Fruit fly (Drosophila melanogaster) whole organism, embryonic: Measurements from ENCODE around the gene Reg-2.
A peak's percentile ranks its signal among the peaks of the same experiment; 100 is the strongest.

Source experiments
- ATbp ChIP-seq: fragments of 200-800 bp; sonication (Bioruptor generic); optimal IDR thresholded peaks from 2 replicates; lab custom pipeline; 2017; ENCODE audit warnings: missing biosample characterization, mild to moderate bottlenecking, missing genetic modification characterization, missing genetic modification reagents
- Abd-B ChIP-seq: fragments of 200-800 bp; sonication (Bioruptor generic); optimal IDR thresholded peaks from 2 replicates; lab custom pipeline; 2018; ENCODE audit warnings: missing biosample characterization, mild to moderate bottlenecking, missing genetic modification characterization, moderate library complexity
- Awh ChIP-seq: fragments of 200-800 bp; sonication (Bioruptor generic); IDR thresholded peaks from 2 replicates; pipeline ENCODE4, ENCODE4 v1.3.6; 2022; ENCODE audit warnings: missing biosample characterization, missing genetic modification characterization
- BtbVII ChIP-seq: fragments of 200-800 bp; sonication (Bioruptor generic); optimal IDR thresholded peaks from 3 replicates; lab custom pipeline; 2017; ENCODE audit warnings: missing biosample characterization, mild to moderate bottlenecking, missing genetic modification characterization
- CG10147 ChIP-seq: fragments of 200-800 bp; sonication (Bioruptor generic); optimal IDR thresholded peaks from 2 replicates; lab custom pipeline; 2019; ENCODE audit warnings: missing biosample characterization, mild to moderate bottlenecking, missing genetic modification characterization, moderate library complexity
- CG10959 ChIP-seq: fragments of 200-800 bp; sonication (Bioruptor generic); IDR thresholded peaks from 2 replicates; pipeline ENCODE4 v1.3.6; 2022; ENCODE audit warnings: missing biosample characterization, missing genetic modification characterization
- CG12219 ChIP-seq: fragments of 200-800 bp; sonication (Bioruptor generic); optimal IDR thresholded peaks from 3 replicates; lab custom pipeline; 2018; ENCODE audit warnings: missing biosample characterization, mild to moderate bottlenecking, missing genetic modification characterization
- CG12299 ChIP-seq: fragments of 200-800 bp; sonication (Bioruptor generic); optimal IDR thresholded peaks from 2 replicates; lab custom pipeline; 2018; ENCODE audit warnings: missing biosample characterization, mild to moderate bottlenecking, missing genetic modification characterization
- CG1233 ChIP-seq: fragments of 200-800 bp; sonication (Bioruptor generic); optimal IDR thresholded peaks from 4 replicates; lab custom pipeline; 2018; ENCODE audit warnings: missing biosample characterization, mild to moderate bottlenecking, missing genetic modification characterization
- CG12391 ChIP-seq: fragments of 200-800 bp; sonication (Bioruptor generic); optimal IDR thresholded peaks from 3 replicates; lab custom pipeline; 2018; ENCODE audit warnings: missing biosample characterization, mild to moderate bottlenecking, missing genetic modification characterization, moderate library complexity
- CG12769 ChIP-seq: fragments of 200-800 bp; sonication (Bioruptor generic); optimal IDR thresholded peaks from 2 replicates; lab custom pipeline; 2019; ENCODE audit warnings: missing biosample characterization, mild to moderate bottlenecking, missing genetic modification characterization, moderate library complexity
- CG12942 ChIP-seq: fragments of 200-800 bp; sonication (Bioruptor generic); optimal IDR thresholded peaks from 3 replicates; lab custom pipeline; 2016; ENCODE audit warnings: missing biosample characterization, missing genetic modification characterization
- CG1529 ChIP-seq: fragments of 200-800 bp; sonication (Bioruptor generic); optimal IDR thresholded peaks from 3 replicates; lab custom pipeline; 2018; ENCODE audit warnings: missing biosample characterization, missing genetic modification characterization
- CG17186 ChIP-seq: fragments of 200-800 bp; sonication (Bioruptor generic); optimal IDR thresholded peaks from 3 replicates; lab custom pipeline; 2017; ENCODE audit warnings: missing biosample characterization, missing genetic modification reagents, missing genetic modification characterization
- CG17385 ChIP-seq: fragments of 200-800 bp; sonication (Bioruptor generic); optimal IDR thresholded peaks from 3 replicates; lab custom pipeline; 2018; ENCODE audit warnings: missing biosample characterization, mild to moderate bottlenecking, missing genetic modification characterization
- CG18262 ChIP-seq: fragments of 200-800 bp; optimal IDR thresholded peaks from 3 replicates; lab custom pipeline; 2019; ENCODE audit warnings: missing biosample characterization, mild to moderate bottlenecking, missing genetic modification characterization, moderate library complexity
- CG18599 ChIP-seq: fragments of 200-800 bp; sonication (Bioruptor generic); optimal IDR thresholded peaks from 3 replicates; lab custom pipeline; 2017; ENCODE audit warnings: missing biosample characterization, missing genetic modification characterization, mild to moderate bottlenecking, moderate library complexity, missing genetic modification reagents
- CG2129 ChIP-seq: fragments of 200-800 bp; sonication (Bioruptor generic); IDR thresholded peaks from 2 replicates; pipeline ENCODE4 v1.3.6; 2022; ENCODE audit warnings: missing biosample characterization, missing genetic modification characterization; ENCODE audit not compliant: partially characterized antibody
- CG2889 ChIP-seq: fragments of 200-800 bp; sonication (Bioruptor generic); IDR thresholded peaks from 3 replicates; pipeline ENCODE4 v1.3.6; 2022; ENCODE audit warnings: missing biosample characterization, missing genetic modification characterization
- CG32772 ChIP-seq: fragments of 200-800 bp; sonication (Bioruptor generic); IDR thresholded peaks from 2 replicates; pipeline ENCODE4 v1.3.6; 2022; ENCODE audit warnings: missing biosample characterization, missing genetic modification characterization
- CG4404 ChIP-seq: fragments of 200-800 bp; sonication (Bioruptor generic); IDR thresholded peaks from 2 replicates; pipeline ENCODE4 v1.3.6; 2022; ENCODE audit warnings: missing biosample characterization, missing genetic modification characterization
- CG4617 ChIP-seq: fragments of 200-800 bp; sonication (Bioruptor generic); optimal IDR thresholded peaks from 3 replicates; lab custom pipeline; 2016; ENCODE audit warnings: missing biosample characterization, missing genetic modification characterization, borderline replicate concordance
- CG4707 ChIP-seq: fragments of 200-800 bp; sonication (Bioruptor generic); optimal IDR thresholded peaks from 2 replicates; lab custom pipeline; 2018; ENCODE audit warnings: missing biosample characterization, mild to moderate bottlenecking, missing genetic modification characterization, moderate library complexity
- CG7556 ChIP-seq: fragments of 200-800 bp; sonication (Bioruptor generic); optimal IDR thresholded peaks from 2 replicates; lab custom pipeline; 2017; ENCODE audit warnings: missing biosample characterization, mild to moderate bottlenecking, missing genetic modification characterization
- Chrac-16 ChIP-seq: fragments of 200-800 bp; sonication (Bioruptor generic); optimal IDR thresholded peaks from 3 replicates; lab custom pipeline; 2016; ENCODE audit warnings: missing biosample characterization, missing genetic modification characterization
- CoRest ChIP-seq: fragments of 200-800 bp; sonication (Bioruptor generic); optimal IDR thresholded peaks from 3 replicates; lab custom pipeline; 2018; ENCODE audit warnings: missing biosample characterization, mild to moderate bottlenecking, missing genetic modification characterization, moderate library complexity
- Drgx ChIP-seq: fragments of 200-800 bp; sonication (Bioruptor generic); IDR thresholded peaks from 2 replicates; pipeline ENCODE4 v1.3.6; 2022; ENCODE audit warnings: missing biosample characterization, missing genetic modification characterization
- Hmx ChIP-seq: fragments of 200-800 bp; sonication (Bioruptor generic); optimal IDR thresholded peaks from 2 replicates; lab custom pipeline; 2016; ENCODE audit warnings: missing biosample characterization, missing genetic modification characterization
- Hr3 ChIP-seq: fragments of 200-800 bp; sonication (Bioruptor generic); optimal IDR thresholded peaks from 3 replicates; lab custom pipeline; 2016; ENCODE audit warnings: missing biosample characterization, missing genetic modification characterization
- PHDP ChIP-seq: fragments of 200-800 bp; sonication (Bioruptor generic); optimal IDR thresholded peaks from 3 replicates; lab custom pipeline; 2018; ENCODE audit warnings: missing biosample characterization, mild to moderate bottlenecking, missing genetic modification characterization, moderate library complexity
- ac ChIP-seq: fragments of 200-800 bp; sonication (Bioruptor generic); optimal IDR thresholded peaks from 3 replicates; lab custom pipeline; 2017; ENCODE audit warnings: missing biosample characterization, mild to moderate bottlenecking, missing genetic modification characterization
- croc ChIP-seq: fragments of 200-800 bp; sonication (Bioruptor generic); conservative IDR thresholded peaks from 3 replicates; pipeline ENCODE4 v1.3.6; 2022; ENCODE audit warnings: missing biosample characterization, missing genetic modification characterization
- dan ChIP-seq: fragments of 200-800 bp; sonication (Bioruptor generic); IDR thresholded peaks from 2 replicates; pipeline ENCODE4 v1.3.6; 2022; ENCODE audit warnings: missing biosample characterization, missing genetic modification characterization
- dimm ChIP-seq: fragments of 200-800 bp; sonication (Bioruptor generic); IDR thresholded peaks from 2 replicates; pipeline ENCODE4 v1.3.6; 2022; ENCODE audit warnings: missing biosample characterization, missing genetic modification characterization
- disco-r ChIP-seq: fragments of 200-800 bp; sonication (Bioruptor generic); optimal IDR thresholded peaks from 2 replicates; lab custom pipeline; 2016; ENCODE audit warnings: missing biosample characterization, missing genetic modification characterization
- dpn ChIP-seq, 2 experiments: fragments of 200-800 bp; sonication (Bioruptor generic); optimal IDR thresholded peaks; 3 replicates each; lab custom pipeline; 2016; ENCODE audit warnings: missing biosample characterization in 2 of 2, missing genetic modification characterization in 2 of 2
- fd96Cb ChIP-seq: fragments of 200-800 bp; sonication (Bioruptor generic); optimal IDR thresholded peaks from 2 replicates; lab custom pipeline; 2018; ENCODE audit warnings: missing biosample characterization, mild to moderate bottlenecking, missing genetic modification characterization, moderate library complexity
- gce ChIP-seq: fragments of 200-800 bp; sonication (Bioruptor generic); IDR thresholded peaks from 3 replicates; pipeline ENCODE4 v1.3.6; 2022; ENCODE audit warnings: missing biosample characterization, missing genetic modification characterization
- gem ChIP-seq: fragments of 200-800 bp; sonication (Bioruptor generic); optimal IDR thresholded peaks from 2 replicates; lab custom pipeline; 2019; ENCODE audit warnings: missing biosample characterization, mild to moderate bottlenecking, missing genetic modification characterization, moderate library complexity
- grn ChIP-seq: fragments of 200-800 bp; sonication (Bioruptor generic); optimal IDR thresholded peaks from 3 replicates; lab custom pipeline; 2017; ENCODE audit warnings: missing biosample characterization, missing genetic modification characterization
- jigr1 ChIP-seq: fragments of 200-800 bp; sonication (Bioruptor generic); IDR thresholded peaks from 3 replicates; pipeline ENCODE4 v1.3.6; 2022; ENCODE audit warnings: missing biosample characterization, missing genetic modification characterization
- klu ChIP-seq: fragments of 200-800 bp; sonication (Bioruptor generic); IDR thresholded peaks from 2 replicates; pipeline ENCODE4 v1.3.6; 2022; ENCODE audit warnings: missing biosample characterization, missing genetic modification characterization
- lilli ChIP-seq: fragments of 200-800 bp; sonication (Bioruptor generic); optimal IDR thresholded peaks from 3 replicates; lab custom pipeline; 2016; ENCODE audit warnings: missing biosample characterization, missing genetic modification characterization
- maf-S ChIP-seq: fragments of 200-800 bp; sonication (Bioruptor generic); optimal IDR thresholded peaks from 2 replicates; lab custom pipeline; 2016; ENCODE audit warnings: missing biosample characterization, missing genetic modification characterization
- pita ChIP-seq: fragments of 200-800 bp; sonication (Bioruptor generic); optimal IDR thresholded peaks from 2 replicates; lab custom pipeline; 2017; ENCODE audit warnings: missing biosample characterization, mild to moderate bottlenecking, missing genetic modification characterization
- run ChIP-seq: fragments of 200-800 bp; sonication (Bioruptor generic); optimal IDR thresholded peaks from 3 replicates; lab custom pipeline; 2018; ENCODE audit warnings: missing biosample characterization, mild to moderate bottlenecking, missing genetic modification characterization
- schlank ChIP-seq: fragments of 200-800 bp; sonication (Bioruptor generic); optimal IDR thresholded peaks from 2 replicates; lab custom pipeline; 2018; ENCODE audit warnings: missing biosample characterization, mild to moderate bottlenecking, missing genetic modification characterization
- so ChIP-seq: fragments of 200-800 bp; sonication (Bioruptor generic); IDR thresholded peaks from 3 replicates; pipeline ENCODE4 v1.3.6; 2022; ENCODE audit warnings: missing biosample characterization, missing genetic modification characterization
- ssp ChIP-seq: fragments of 200-800 bp; sonication (Bioruptor generic); IDR thresholded peaks from 2 replicates; pipeline ENCODE4 v1.3.6; 2022; ENCODE audit warnings: missing biosample characterization, missing genetic modification characterization
- trem ChIP-seq: fragments of 200-800 bp; optimal IDR thresholded peaks from 3 replicates; lab custom pipeline; 2019; ENCODE audit warnings: missing biosample characterization, mild to moderate bottlenecking, missing genetic modification characterization, moderate library complexity
- zen ChIP-seq: fragments of 200-800 bp; sonication (Bioruptor generic); optimal IDR thresholded peaks from 3 replicates; lab custom pipeline; 2018; ENCODE audit warnings: missing biosample characterization, mild to moderate bottlenecking, missing genetic modification characterization, moderate library complexity

Reg-2 gene

DNA sequence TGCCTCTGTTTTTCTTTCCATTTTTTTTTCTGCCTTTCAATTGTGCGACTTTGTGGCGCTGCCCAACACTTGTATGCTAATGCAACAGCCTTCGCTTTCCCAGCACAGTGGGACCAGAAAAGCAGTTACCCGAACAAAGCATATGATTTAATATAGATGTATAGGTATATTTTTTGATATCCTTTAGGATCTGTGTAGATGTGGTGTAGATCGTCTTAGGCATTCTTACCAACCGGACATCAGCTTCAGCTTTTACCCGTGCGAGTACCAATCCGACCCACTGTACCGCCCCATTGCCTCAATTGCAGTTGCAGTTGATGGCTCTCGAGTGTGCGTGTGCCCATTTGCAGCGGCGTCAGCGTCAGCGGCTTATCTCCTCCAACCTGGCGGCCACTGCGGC is 30.1 kb upstream of the Reg-2 start (continued):
- TF ChIP-seq ATbp (GFP tag; lab: Kevin White, UChicago) (peak; percentile 80), trem (tag; lab: Kevin White, UChicago) (peak; percentile 66), gce (GFP tag; lab: Robert Waterston, UW) (peak; percentile 71; the same call in 1 of the 3 replicates), CoRest (tag; lab: Kevin White, UChicago) (peak; percentile 51), jigr1 (GFP tag; lab: Robert Waterston, UW) (0 out of 3 replicates have a peak, but pooled peaks have one; percentile 16), Hmx (no peak), CG1233 (GFP tag; lab: Kevin White, UChicago) (peak; percentile 31), CG12769 (peak; percentile 53), CG7556 (peak; percentile 27), pita (no peak), lilli (peak; percentile 64), CG4404 (peak; percentile 63), CG18599 (peak; percentile 16), CG12219 (peak; percentile 57), PHDP (peak; percentile 69), dpn (GFP tag; optimal IDR thresholded peaks at IDR 0.05; lab: Kevin White, UChicago) (peak; percentile 46 to 70), ssp (GFP tag; lab: Robert Waterston, UW) (peak; percentile 50; the same call in 1 of the 2 replicates), maf-S (GFP tag; lab: Kevin White, UChicago) (peak; percentile 31), dan (GFP tag; lab: Robert Waterston, UW) (peak; percentile 45), CG1529 (peak; percentile 54), fd96Cb (peak; percentile 74), CG12942 (peak; percentile 27), Hr3 (GFP tag; lab: Kevin White, UChicago) (peak; percentile 57), CG17186 (GFP tag; lab: Kevin White, UChicago) (peak; percentile 6), BtbVII (GFP tag; lab: Kevin White, UChicago) (peak; percentile 21), grn (GFP tag; lab: Kevin White, UChicago) (no peak), zen (tag; lab: Kevin White, UChicago) (peak; percentile 49), schlank (tag; lab: Kevin White, UChicago) (no peak), dimm (GFP tag; lab: Robert Waterston, UW) (no peak), CG10959 (peak; percentile 65), Drgx (GFP tag; lab: Robert Waterston, UW) (peak; percentile 98), CG12391 (tag; lab: Kevin White, UChicago) (peak; percentile 60), CG2889 (GFP tag; lab: Robert Waterston, UW) (no peak), CG32772 (GFP tag; lab: Robert Waterston, UW) (peak; percentile 74), croc (GFP tag; lab: Robert Waterston, UW) (peak; percentile 50), CG4707 (peak; percentile 92), ac (peak; percentile 28), CG4617 (no peak), gem (tag; lab: Kevin White, UChicago) (peak; percentile 82), CG10147 (GFP tag; lab: Kevin White, UChicago) (no peak), Chrac-16 (GFP tag; lab: Kevin White, UChicago) (peak; percentile 51), klu (GFP tag; lab: Robert Waterston, UW) (no peak), CG18262 (tag; lab: Kevin White, UChicago) (peak; percentile 75), CG2129 (GFP tag; lab: Robert Waterston, UW) (no peak), Awh (GFP tag; lab: Robert Waterston, UW) (peak; percentile 74), disco-r (GFP tag; lab: Kevin White, UChicago) (no peak), CG17385 (GFP tag; lab: Kevin White, UChicago) (peak; percentile 43), run (peak; percentile 9), CG12299 (no peak), so (GFP tag; lab: Robert Waterston, UW) (peak; percentile 40; the same call in 1 of the 3 replicates), Abd-B (peak; percentile 15)
